Worm (Caenorhabditis elegans) whole organism, L1 larva: Measurements from ENCODE around the gene mob-1.

Experiments
- C16A3.4 ChIP-seq: fragments of 150-350 bp; optimal IDR thresholded peaks from 2 replicates; lab custom pipeline; 2014; ENCODE audit warnings: missing biosample characterization, missing genetic modification characterization
- C34B4.2 ChIP-seq: sonication (generic microtip); optimal IDR thresholded peaks from 2 replicates; lab custom pipeline; 2017; ENCODE audit warnings: mild to moderate bottlenecking, missing genetic modification characterization, missing compliant biosample characterization
- F16B12.6 ChIP-seq: fragments of 150-350 bp; optimal IDR thresholded peaks from 2 replicates; lab custom pipeline; 2014; ENCODE audit warnings: missing biosample characterization, missing genetic modification characterization
- Y116A8C.19 ChIP-seq: sonication (generic microtip); optimal IDR thresholded peaks from 2 replicates; lab custom pipeline; 2016; ENCODE audit warnings: missing compliant biosample characterization, missing genetic modification characterization, borderline replicate concordance
- aly-2 ChIP-seq: fragments of 150-350 bp; optimal IDR thresholded peaks from 2 replicates; lab custom pipeline; 2014; ENCODE audit warnings: missing biosample characterization, missing genetic modification characterization
- blmp-1 ChIP-seq: fragments of 150-350 bp; optimal IDR thresholded peaks from 2 replicates; lab custom pipeline; 2014; ENCODE audit warnings: missing biosample characterization, missing genetic modification characterization
- ceh-82 ChIP-seq, 3 experiments: fragments of 150-350 bp in 1 of 3; sonication (generic microtip) in 2 of 3; optimal IDR thresholded peaks; 2 replicates each; lab custom pipeline; 2014 to 2017; ENCODE audit warnings: missing biosample characterization in 3 of 3, missing genetic modification characterization in 3 of 3
- ceh-88 ChIP-seq: fragments of 200-800 bp; sonication (Bioruptor generic); IDR thresholded peaks from 2 replicates; pipeline ENCODE4 v1.3.6; 2022; ENCODE audit warnings: missing genetic modification characterization, missing compliant biosample characterization
- ces-1 ChIP-seq: fragments of 150-350 bp; optimal IDR thresholded peaks from 2 replicates; lab custom pipeline; 2014; ENCODE audit warnings: missing biosample characterization, missing genetic modification reagents, missing genetic modification characterization
- dsc-1 ChIP-seq: sonication (generic microtip); optimal IDR thresholded peaks from 2 replicates; lab custom pipeline; 2016; ENCODE audit warnings: mild to moderate bottlenecking, missing genetic modification characterization, missing compliant biosample characterization
- efl-1 ChIP-seq, 4 experiments: fragments of 150-350 bp; optimal IDR thresholded peaks in 3 of 4; peaks in 1 of 4; 1 replicate in 1 of 4; 2 replicates in 3 of 4; lab custom pipeline; 2014; ENCODE audit warnings: missing biosample characterization in 2 of 4, missing genetic modification characterization in 2 of 4, missing genetic modification reagents in 2 of 4
- egl-13 ChIP-seq: sonication (generic microtip); optimal IDR thresholded peaks from 2 replicates; lab custom pipeline; 2016; ENCODE audit warnings: missing genotype, missing genetic modification reagents, missing genetic modification characterization, missing compliant biosample characterization
- elt-3 ChIP-seq, 6 experiments: fragments of 150-350 bp in 1 of 6; sonication (generic microtip); optimal IDR thresholded peaks; 2 replicates each; lab custom pipeline; 2017 to 2018; ENCODE audit warnings: missing biosample characterization in 6 of 6, missing genetic modification characterization in 6 of 6, inconsistent platforms in 1 of 6
- ets-5 ChIP-seq: fragments of 200-800 bp; sonication (Bioruptor generic); IDR thresholded peaks from 2 replicates; pipeline ENCODE4 v1.3.6; 2022; ENCODE audit warnings: missing genetic modification characterization, missing compliant biosample characterization
- fkh-10 ChIP-seq: sonication (generic microtip); optimal IDR thresholded peaks from 2 replicates; lab custom pipeline; 2017; ENCODE audit warnings: missing biosample characterization, missing genetic modification reagents, missing genetic modification characterization
- fkh-8 ChIP-seq: sonication (generic microtip); optimal IDR thresholded peaks from 2 replicates; lab custom pipeline; 2016; ENCODE audit warnings: mild to moderate bottlenecking, missing genetic modification characterization, missing compliant biosample characterization
- fos-1 ChIP-seq: fragments of 150-350 bp; optimal IDR thresholded peaks from 2 replicates; lab custom pipeline; 2014; ENCODE audit warnings: missing biosample characterization, missing genetic modification characterization
- hlh-17 ChIP-seq: fragments of 200-800 bp; sonication (Bioruptor generic); optimal IDR thresholded peaks from 2 replicates; lab custom pipeline; 2018; ENCODE audit warnings: missing genetic modification characterization, mild to moderate bottlenecking, missing compliant biosample characterization, moderate library complexity, borderline replicate concordance
- irx-1 ChIP-seq: sonication (generic microtip); optimal IDR thresholded peaks from 2 replicates; lab custom pipeline; 2016; ENCODE audit warnings: missing genetic modification characterization, missing compliant biosample characterization
- lin-14 ChIP-seq: fragments of 200-800 bp; sonication (Bioruptor generic); optimal IDR thresholded peaks from 2 replicates; lab custom pipeline; 2018; ENCODE audit warnings: mild to moderate bottlenecking, missing genetic modification characterization, moderate library complexity, missing compliant biosample characterization
- lsy-2 ChIP-seq, 2 experiments: fragments of 150-350 bp; optimal IDR thresholded peaks; 2 replicates each; lab custom pipeline; 2014; ENCODE audit warnings: missing biosample characterization in 2 of 2, missing genetic modification characterization in 2 of 2
- mdl-1 ChIP-seq, 2 experiments: fragments of 150-350 bp; optimal IDR thresholded peaks; 2 replicates each; lab custom pipeline; 2014 to 2017; ENCODE audit warnings: missing biosample characterization in 2 of 2, missing genetic modification characterization in 2 of 2, inconsistent platforms in 1 of 2
- mef-2 ChIP-seq: fragments of 150-350 bp; optimal IDR thresholded peaks from 2 replicates; lab custom pipeline; 2014; ENCODE audit warnings: missing biosample characterization, missing genetic modification characterization
- nhr-19 ChIP-seq: fragments of 200-800 bp; sonication (Bioruptor generic); conservative IDR thresholded peaks from 2 replicates; pipeline ENCODE4 v1.3.6; 2022; ENCODE audit warnings: missing genetic modification characterization, missing compliant biosample characterization
- nhr-28 ChIP-seq: fragments of 150-350 bp; optimal IDR thresholded peaks from 2 replicates; lab custom pipeline; 2014; ENCODE audit warnings: missing biosample characterization, missing genetic modification characterization
- nhr-47 ChIP-seq: sonication (generic microtip); optimal IDR thresholded peaks from 2 replicates; lab custom pipeline; 2016; ENCODE audit warnings: mild to moderate bottlenecking, missing genetic modification characterization, moderate library complexity, missing compliant biosample characterization
- nhr-76 ChIP-seq: sonication (generic microtip); optimal IDR thresholded peaks from 2 replicates; lab custom pipeline; 2017; ENCODE audit warnings: missing biosample characterization, missing genetic modification characterization
- nhr-85 ChIP-seq: sonication (generic microtip); peaks from one replicate; lab custom pipeline; 2016; ENCODE audit warnings: missing genetic modification characterization, inconsistent platforms, missing compliant biosample characterization
- nhr-90 ChIP-seq: sonication (generic microtip); optimal IDR thresholded peaks from 2 replicates; lab custom pipeline; 2016; ENCODE audit warnings: mild to moderate bottlenecking, missing genetic modification characterization, missing compliant biosample characterization; ENCODE audit not compliant: poor library complexity
- pag-3 ChIP-seq: sonication (generic microtip); optimal IDR thresholded peaks from 2 replicates; lab custom pipeline; 2017; ENCODE audit warnings: missing genetic modification characterization, mild to moderate bottlenecking, missing compliant biosample characterization, antibody characterized with exemption, borderline replicate concordance; ENCODE audit not compliant: insufficient read depth
- rnt-1 ChIP-seq: sonication (generic microtip); optimal IDR thresholded peaks from 2 replicates; lab custom pipeline; 2016; ENCODE audit warnings: mild to moderate bottlenecking, missing genetic modification characterization, moderate library complexity, missing compliant biosample characterization
- sox-4 ChIP-seq: sonication (generic microtip); optimal IDR thresholded peaks from 2 replicates; lab custom pipeline; 2016; ENCODE audit warnings: missing genetic modification characterization, missing compliant biosample characterization
- tbx-2 ChIP-seq: sonication (generic microtip); optimal IDR thresholded peaks from 2 replicates; lab custom pipeline; 2016; ENCODE audit warnings: missing genetic modification characterization, missing compliant biosample characterization
- tlp-1 ChIP-seq: fragments of 150-350 bp; optimal IDR thresholded peaks from 2 replicates; lab custom pipeline; 2014; ENCODE audit warnings: missing biosample characterization, missing genetic modification characterization
- unc-130 ChIP-seq: fragments of 150-350 bp; optimal IDR thresholded peaks from 2 replicates; lab custom pipeline; 2017; ENCODE audit warnings: missing biosample characterization, missing genetic modification characterization, inconsistent platforms
- unc-62 ChIP-seq: fragments of 150-350 bp; optimal IDR thresholded peaks from 2 replicates; lab custom pipeline; 2014; ENCODE audit warnings: missing biosample characterization, missing genetic modification reagents, missing genetic modification characterization
- unc-86 ChIP-seq: sonication (generic microtip); optimal IDR thresholded peaks from 2 replicates; lab custom pipeline; 2016; ENCODE audit warnings: missing genetic modification characterization, missing compliant biosample characterization
- unc-98 ChIP-seq: fragments of 200-800 bp; sonication (Bioruptor generic); IDR thresholded peaks from 2 replicates; pipeline ENCODE4 v1.3.6; 2022; ENCODE audit warnings: missing genetic modification characterization, missing compliant biosample characterization
- xbp-1 ChIP-seq: sonication (generic microtip); optimal IDR thresholded peaks from 2 replicates; lab custom pipeline; 2016; ENCODE audit warnings: missing genetic modification characterization, missing compliant biosample characterization
- zip-4 ChIP-seq: fragments of 200-800 bp; sonication (Bioruptor generic); optimal IDR thresholded peaks from 2 replicates; lab custom pipeline; 2018; ENCODE audit warnings: mild to moderate bottlenecking, missing genetic modification characterization, moderate library complexity, missing compliant biosample characterization
- ztf-11 ChIP-seq, 2 experiments: sonication (generic microtip); optimal IDR thresholded peaks; 2 replicates each; lab custom pipeline; 2016 to 2017; ENCODE audit warnings: missing genetic modification characterization in 2 of 2, missing biosample characterization in 1 of 2, missing compliant biosample characterization in 1 of 2

mob-1 gene

DNA sequence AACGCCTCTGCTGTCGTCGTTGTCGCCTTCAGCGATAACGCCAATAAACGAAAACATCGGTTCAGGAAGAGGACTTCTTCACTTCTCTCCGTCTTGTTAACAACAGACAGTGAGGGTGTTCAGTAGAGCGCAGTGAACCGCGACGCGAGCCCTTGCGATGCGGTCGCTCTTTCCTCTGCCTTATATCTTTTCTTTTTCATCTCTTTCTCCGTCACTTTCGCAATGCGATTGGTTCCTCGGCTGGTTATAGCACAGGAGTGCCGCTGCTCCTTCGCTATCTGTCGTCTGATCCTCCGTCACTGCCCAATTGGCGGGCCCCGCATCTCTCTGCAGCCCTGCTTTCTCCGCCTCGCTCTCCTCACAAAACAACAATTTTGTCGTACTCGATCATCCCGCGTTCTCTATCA lies 3.2 kb upstream of the mob-1 start (continued):
- TF ChIP-seq lin-14 (peak; percentile 94), nhr-90 (tag; lab: Kevin White, UChicago) (no peak), C34B4.2 (no peak), ceh-88 (GFP tag; lab: Robert Waterston, UW) (no peak), pag-3 (no peak), fos-1 (tag; lab: Kevin White, UChicago) (peak; percentile 38), tbx-2 (peak; percentile 69), ces-1 (no peak)

DNA sequence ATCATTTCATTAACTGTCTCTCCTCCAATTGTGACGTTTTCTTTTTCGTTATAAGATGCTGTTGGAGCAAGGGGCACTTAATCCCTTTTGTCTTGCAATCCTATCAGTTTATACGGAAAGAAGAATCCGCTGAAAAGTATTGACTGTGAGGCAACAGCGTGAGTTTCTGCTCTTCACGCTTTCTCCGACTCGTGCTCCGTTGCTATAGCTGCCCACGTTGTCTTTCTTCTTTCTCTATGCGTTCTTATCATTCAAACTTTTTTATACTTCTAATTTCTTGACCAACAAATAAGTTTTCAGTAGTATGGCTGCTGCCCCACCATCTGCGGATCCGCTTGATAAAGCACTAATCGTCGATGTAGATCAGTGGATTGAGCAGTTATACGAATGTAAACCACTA lies 2.2 kb upstream of the mob-1 start, which contains the start of gene let-92:
Gene let-92, plus strand, starts transcription at position 301 of the 400 bp plus-strand sequence.
- TF ChIP-seq fkh-10 (no peak), aly-2 (tag; lab: Kevin White, UChicago) (no peak), nhr-90 (tag; lab: Kevin White, UChicago) (no peak), F16B12.6 (tag; lab: Kevin White, UChicago) (no peak), ets-5 (GFP tag; lab: Robert Waterston, UW) (no peak), dsc-1 (no peak), nhr-19 (no peak), C16A3.4 (tag; lab: Kevin White, UChicago) (no peak), unc-130 (tag; lab: Kevin White, UChicago) (no peak), unc-98 (no peak), ceh-82 (tag; optimal IDR thresholded peaks at IDR 0.05; lab: Kevin White, UChicago) (no peak), lsy-2 (tag; optimal IDR thresholded peaks at IDR 0.05; lab: Kevin White, UChicago) (no peak)

DNA sequence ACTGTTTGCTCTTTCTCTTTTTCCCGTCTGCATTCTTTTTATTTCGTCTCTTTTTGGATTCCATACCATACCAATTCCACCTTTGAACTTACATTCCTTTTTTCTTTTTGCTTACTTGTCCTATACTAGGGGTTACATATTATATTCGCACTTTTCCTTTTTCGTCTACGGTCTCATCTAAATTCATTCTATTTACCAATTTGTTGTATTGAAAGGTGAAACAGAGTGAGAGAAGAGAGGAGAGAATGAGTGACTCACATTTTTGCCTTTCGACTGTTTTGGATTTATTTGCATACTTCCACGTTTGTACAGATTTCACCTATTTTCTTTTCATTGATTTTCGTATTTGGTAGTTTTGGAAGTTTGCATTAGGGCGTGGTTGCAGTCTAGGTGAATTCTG lies 3.1 kb downstream of the mob-1 start:
- TF ChIP-seq zip-4 (GFP tag; lab: Kevin White, UChicago) (no peak), blmp-1 (tag; lab: Kevin White, UChicago) (peak; percentile 32)

DNA sequence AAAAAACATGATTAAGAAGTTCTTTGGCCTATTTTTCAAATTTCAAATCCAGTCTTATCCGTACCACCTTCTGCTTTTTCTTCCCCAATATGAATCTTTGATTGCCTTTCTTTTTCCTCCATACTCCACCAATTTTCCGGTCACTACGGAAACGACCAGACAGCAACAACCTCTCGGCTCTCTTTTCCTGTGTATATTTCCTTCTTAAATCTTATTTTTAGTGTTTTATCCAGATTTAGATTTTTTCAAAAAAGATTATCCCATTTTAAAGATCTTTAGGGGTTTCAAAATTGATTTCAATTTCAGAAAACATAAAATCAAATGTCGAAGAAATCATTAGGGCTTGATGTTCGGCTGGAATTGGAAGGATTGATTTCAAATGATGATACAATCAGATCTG lies 3.9 kb downstream of the mob-1 start, which contains the start of gene trpa-1:
Gene trpa-1, plus strand, starts transcription at position 301 of the 400 bp plus-strand sequence.
- TF ChIP-seq efl-1 (optimal IDR thresholded peaks at IDR 0.05; lab: Kevin White, UChicago) (no peak), efl-1 (GFP tag; optimal IDR thresholded peaks at IDR 0.05 in 1 of 2; lab: Kevin White, UChicago) (no peak), hlh-17 (no peak), unc-62 (GFP tag; lab: Kevin White, UChicago) (no peak), ceh-82 (tag; optimal IDR thresholded peaks at IDR 0.05; lab: Kevin White, UChicago) (no peak), xbp-1 (tag; lab: Kevin White, UChicago) (no peak), nhr-76 (no peak), lsy-2 (tag; optimal IDR thresholded peaks at IDR 0.05; lab: Kevin White, UChicago) (no peak)

DNA sequence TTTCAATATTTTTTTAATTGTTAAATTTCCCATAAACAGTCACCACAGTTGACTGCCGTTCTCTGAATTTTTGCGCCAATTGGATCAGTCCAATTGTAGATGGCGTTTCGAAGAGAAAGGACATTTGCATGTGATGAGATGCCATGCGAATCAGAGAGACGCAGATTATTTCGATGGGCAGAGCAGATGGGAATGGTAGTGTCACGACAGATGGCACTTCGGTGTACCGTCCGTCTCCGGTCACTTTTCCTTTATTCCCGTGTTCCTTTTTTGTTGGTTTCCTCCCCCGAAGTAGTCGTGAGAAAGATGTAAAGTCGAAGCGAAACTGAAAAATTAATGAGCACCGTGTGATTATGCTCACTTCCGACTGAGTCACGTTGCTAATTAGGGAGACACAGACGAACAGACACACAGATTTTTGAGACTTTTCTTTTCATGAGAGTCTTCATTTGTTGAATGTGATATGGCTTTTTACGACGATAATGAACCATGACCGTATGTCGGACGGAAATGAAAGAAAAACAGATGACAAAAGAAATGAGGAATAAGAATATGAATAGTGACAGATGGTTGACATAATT lies 7.4 kb downstream of the mob-1 start:
- TF ChIP-seq xbp-1 (tag; lab: Kevin White, UChicago) (no peak), sox-4 (tag; lab: Kevin White, UChicago) (no peak), lsy-2 (tag; optimal IDR thresholded peaks at IDR 0.05; lab: Kevin White, UChicago) (no peak), nhr-85 (no peak), dsc-1 (peak; percentile 73), fkh-8 (tag; lab: Kevin White, UChicago) (peak; percentile 29), elt-3 (tag; optimal IDR thresholded peaks at IDR 0.05; lab: Kevin White, UChicago) (no peak), nhr-28 (tag; lab: Kevin White, UChicago) (no peak), ztf-11 (tag; optimal IDR thresholded peaks at IDR 0.05; lab: Kevin White, UChicago) (peak in 1 of 2 experiments; percentile 45), tlp-1 (no peak), mdl-1 (tag; optimal IDR thresholded peaks at IDR 0.05; lab: Kevin White, UChicago) (no peak), efl-1 (optimal IDR thresholded peaks at IDR 0.05; lab: Kevin White, UChicago) (no peak), efl-1 (GFP tag; optimal IDR thresholded peaks at IDR 0.05 in 1 of 2; lab: Kevin White, UChicago) (no peak), Y116A8C.19 (tag; lab: Kevin White, UChicago) (no peak), unc-86 (peak; percentile 58), egl-13 (peak; percentile 6), F16B12.6 (tag; lab: Kevin White, UChicago) (no peak), unc-130 (tag; lab: Kevin White, UChicago) (no peak), irx-1 (no peak), hlh-17 (no peak), mef-2 (tag; lab: Kevin White, UChicago) (no peak), nhr-47 (tag; lab: Kevin White, UChicago) (peak; percentile 20), rnt-1 (tag; lab: Kevin White, UChicago) (no peak), lin-14 (peak; percentile 65)
